Fruit fly (Drosophila melanogaster) whole organism, embryonic: Measurements from ENCODE around the gene Tpr2.

Source experiments
- ATbp ChIP-seq: fragments of 200-800 bp; sonication (Bioruptor generic); optimal IDR thresholded peaks from 2 replicates; lab custom pipeline; 2017; ENCODE audit warnings: missing biosample characterization, mild to moderate bottlenecking, missing genetic modification characterization, missing genetic modification reagents
- Abd-B ChIP-seq: fragments of 200-800 bp; sonication (Bioruptor generic); optimal IDR thresholded peaks from 2 replicates; lab custom pipeline; 2018; ENCODE audit warnings: missing biosample characterization, mild to moderate bottlenecking, missing genetic modification characterization, moderate library complexity
- Ada2b ChIP-seq: fragments of 200-800 bp; sonication (Bioruptor generic); IDR thresholded peaks from 2 replicates; pipeline ENCODE4 v1.3.6; 2022; ENCODE audit warnings: missing biosample characterization, missing genetic modification characterization
- Awh ChIP-seq: fragments of 200-800 bp; sonication (Bioruptor generic); IDR thresholded peaks from 2 replicates; pipeline ENCODE4, ENCODE4 v1.3.6; 2022; ENCODE audit warnings: missing biosample characterization, missing genetic modification characterization
- B-H1 ChIP-seq: fragments of 200-800 bp; sonication (Bioruptor generic); IDR thresholded peaks from 3 replicates; pipeline ENCODE4 v1.3.6; 2022; ENCODE audit warnings: missing biosample characterization, missing genetic modification characterization
- CG10147 ChIP-seq: fragments of 200-800 bp; sonication (Bioruptor generic); optimal IDR thresholded peaks from 2 replicates; lab custom pipeline; 2019; ENCODE audit warnings: missing biosample characterization, mild to moderate bottlenecking, missing genetic modification characterization, moderate library complexity
- CG10654 ChIP-seq: fragments of 200-800 bp; sonication (Bioruptor generic); optimal IDR thresholded peaks from 2 replicates; lab custom pipeline; 2016; ENCODE audit warnings: missing biosample characterization, missing genetic modification characterization
- CG11560 ChIP-seq: fragments of 200-800 bp; sonication (Bioruptor generic); IDR thresholded peaks from 3 replicates; pipeline ENCODE4 v1.3.6; 2022; ENCODE audit warnings: missing biosample characterization, missing genetic modification characterization
- CG12104 ChIP-seq: fragments of 200-800 bp; sonication (Bioruptor generic); optimal IDR thresholded peaks from 3 replicates; lab custom pipeline; 2016; ENCODE audit warnings: missing biosample characterization, missing genetic modification characterization
- CG12744 ChIP-seq: fragments of 200-800 bp; sonication (Bioruptor generic); optimal IDR thresholded peaks from 2 replicates; lab custom pipeline; 2016; ENCODE audit warnings: missing biosample characterization, missing genetic modification characterization
- CG13624 ChIP-seq: fragments of 200-800 bp; sonication (Bioruptor generic); optimal IDR thresholded peaks from 2 replicates; lab custom pipeline; 2016; ENCODE audit warnings: missing biosample characterization, missing genetic modification characterization
- CG14050 ChIP-seq: fragments of 200-800 bp; sonication (Bioruptor generic); IDR thresholded peaks from 3 replicates; pipeline ENCODE4 v1.3.6; 2022; ENCODE audit warnings: missing biosample characterization, missing genetic modification characterization
- CG1529 ChIP-seq: fragments of 200-800 bp; sonication (Bioruptor generic); optimal IDR thresholded peaks from 3 replicates; lab custom pipeline; 2018; ENCODE audit warnings: missing biosample characterization, missing genetic modification characterization
- CG15696 ChIP-seq: fragments of 200-800 bp; sonication (Bioruptor generic); optimal IDR thresholded peaks from 2 replicates; lab custom pipeline; 2019; ENCODE audit warnings: missing biosample characterization, mild to moderate bottlenecking, missing genetic modification characterization, moderate library complexity
- CG1832 ChIP-seq: fragments of 200-800 bp; sonication (Bioruptor generic); optimal IDR thresholded peaks from 2 replicates; lab custom pipeline; 2017; ENCODE audit warnings: missing biosample characterization, mild to moderate bottlenecking, missing genetic modification characterization, inconsistent platforms
- CG3163 ChIP-seq: fragments of 200-800 bp; sonication (Bioruptor generic); optimal IDR thresholded peaks from 3 replicates; lab custom pipeline; 2016; ENCODE audit warnings: missing biosample characterization, missing genetic modification characterization
- CG34376 ChIP-seq: fragments of 200-800 bp; sonication (Bioruptor generic); optimal IDR thresholded peaks from 2 replicates; lab custom pipeline; 2018; ENCODE audit warnings: missing biosample characterization, mild to moderate bottlenecking, missing genetic modification characterization
- CG34422 ChIP-seq: fragments of 200-800 bp; sonication (Bioruptor generic); IDR thresholded peaks from 3 replicates; pipeline ENCODE4 v1.3.6; 2022; ENCODE audit warnings: missing biosample characterization, missing genetic modification characterization
- CG6654 ChIP-seq: fragments of 200-800 bp; sonication (Bioruptor generic); optimal IDR thresholded peaks from 2 replicates; lab custom pipeline; 2017; ENCODE audit warnings: missing biosample characterization, mild to moderate bottlenecking, missing genetic modification characterization
- CG7745 ChIP-seq: fragments of 200-800 bp; sonication (Bioruptor generic); optimal IDR thresholded peaks from 2 replicates; lab custom pipeline; 2018; ENCODE audit warnings: missing biosample characterization, mild to moderate bottlenecking, missing genetic modification characterization, moderate library complexity
- CG7839 ChIP-seq: fragments of 200-800 bp; sonication (Bioruptor generic); optimal IDR thresholded peaks from 3 replicates; lab custom pipeline; 2018; ENCODE audit warnings: missing biosample characterization, mild to moderate bottlenecking, missing genetic modification characterization, moderate library complexity
- CG8089 ChIP-seq: fragments of 200-800 bp; sonication (Bioruptor generic); optimal IDR thresholded peaks from 3 replicates; lab custom pipeline; 2016; ENCODE audit warnings: missing biosample characterization, missing genetic modification characterization
- CG8281 ChIP-seq: fragments of 200-800 bp; sonication (Bioruptor generic); optimal IDR thresholded peaks from 2 replicates; lab custom pipeline; 2018; ENCODE audit warnings: missing biosample characterization, mild to moderate bottlenecking, missing genetic modification characterization, moderate library complexity
- D ChIP-seq, 2 experiments: fragments of 200-800 bp in 1 of 2; fragments of >200 bp in 1 of 2; sonication (Bioruptor generic) in 1 of 2; optimal IDR thresholded peaks; 2 replicates in 1 of 2; 3 replicates in 1 of 2; lab custom pipeline; 2017; ENCODE audit warnings: mild to moderate bottlenecking in 1 of 2, missing biosample characterization in 1 of 2, missing genetic modification characterization in 1 of 2, missing genetic modification reagents in 1 of 2
- H15 ChIP-seq: fragments of 200-800 bp; sonication (Bioruptor generic); IDR thresholded peaks from 3 replicates; pipeline ENCODE4 v1.3.6; 2022; ENCODE audit warnings: missing biosample characterization, missing genetic modification characterization
- H2.0 ChIP-seq: fragments of 200-800 bp; sonication (Bioruptor generic); IDR thresholded peaks from 2 replicates; pipeline ENCODE4 v1.3.6; 2022; ENCODE audit warnings: missing biosample characterization, missing genetic modification characterization
- Hey ChIP-seq: fragments of 200-800 bp; sonication (Bioruptor generic); optimal IDR thresholded peaks from 3 replicates; lab custom pipeline; 2018; ENCODE audit warnings: missing biosample characterization, mild to moderate bottlenecking, missing genetic modification characterization
- MBD-R2 ChIP-seq: fragments of 200-800 bp; sonication (Bioruptor generic); IDR thresholded peaks from 2 replicates; pipeline ENCODE4 v1.3.6; 2022; ENCODE audit warnings: missing biosample characterization, missing genetic modification characterization
- MESR4 ChIP-seq: fragments of 200-800 bp; sonication (Bioruptor generic); optimal IDR thresholded peaks from 2 replicates; lab custom pipeline; 2018; ENCODE audit warnings: missing biosample characterization, mild to moderate bottlenecking, missing genetic modification characterization, moderate library complexity
- MTF-1 ChIP-seq: fragments of 200-800 bp; sonication (Bioruptor generic); optimal IDR thresholded peaks from 2 replicates; lab custom pipeline; 2018; ENCODE audit warnings: missing biosample characterization, mild to moderate bottlenecking, missing genetic modification characterization, borderline replicate concordance
- Mes4 ChIP-seq: fragments of 200-800 bp; sonication (Bioruptor generic); optimal IDR thresholded peaks from 2 replicates; lab custom pipeline; 2016; ENCODE audit warnings: missing biosample characterization, missing genetic modification characterization
- NC2β ChIP-seq: fragments of 200-800 bp; sonication (Bioruptor generic); optimal IDR thresholded peaks from 2 replicates; lab custom pipeline; 2016; ENCODE audit warnings: missing biosample characterization, missing genetic modification characterization
- Poxn ChIP-seq: fragments of 200-800 bp; sonication (Bioruptor generic); IDR thresholded peaks from 2 replicates; pipeline ENCODE4 v1.3.6; 2022; ENCODE audit warnings: missing biosample characterization, missing genetic modification characterization
- Spps ChIP-seq: fragments of 200-800 bp; sonication (Bioruptor generic); optimal IDR thresholded peaks from 2 replicates; lab custom pipeline; 2018; ENCODE audit warnings: missing biosample characterization, mild to moderate bottlenecking, missing genetic modification characterization
- TFAM ChIP-seq: fragments of 200-800 bp; sonication (Bioruptor generic); optimal IDR thresholded peaks from 2 replicates; lab custom pipeline; 2017; ENCODE audit warnings: missing biosample characterization, missing genetic modification characterization, inconsistent platforms
- Trl ChIP-seq, 3 experiments: fragments of >200 bp in 2 of 3; fragments of 200-800 bp in 1 of 3; sonication (Bioruptor generic) in 1 of 3; optimal IDR thresholded peaks; 2 replicates in 1 of 3; 3 replicates in 2 of 3; lab custom pipeline; 2016 to 2017; ENCODE audit warnings: missing biosample characterization in 1 of 3, missing genetic modification characterization in 1 of 3
- Usf ChIP-seq: fragments of 200-800 bp; sonication (Bioruptor generic); optimal IDR thresholded peaks from 2 replicates; lab custom pipeline; 2017; ENCODE audit warnings: missing genotype, missing biosample characterization, missing genetic modification characterization
- Xrp1 ChIP-seq: fragments of 200-800 bp; sonication (Bioruptor generic); IDR thresholded peaks from 2 replicates; pipeline ENCODE4 v1.3.6; 2022; ENCODE audit warnings: missing biosample characterization, missing genetic modification characterization
- ato ChIP-seq: fragments of 200-800 bp; sonication (Bioruptor generic); IDR thresholded peaks from 2 replicates; pipeline ENCODE4 v1.3.6; 2022; ENCODE audit warnings: missing biosample characterization, missing genetic modification characterization; ENCODE audit not compliant: partially characterized antibody
- bbx ChIP-seq: fragments of 200-800 bp; sonication (Bioruptor generic); IDR thresholded peaks from 2 replicates; pipeline ENCODE4 v1.3.6; 2022; ENCODE audit warnings: missing biosample characterization, missing genetic modification characterization; ENCODE audit not compliant: partially characterized antibody
- bowl ChIP-seq: fragments of 200-800 bp; sonication (Bioruptor generic); IDR thresholded peaks from 2 replicates; pipeline ENCODE4 v1.3.6; 2022; ENCODE audit warnings: missing biosample characterization, missing genetic modification characterization
- ems ChIP-seq: fragments of 200-800 bp; sonication (Bioruptor generic); optimal IDR thresholded peaks from 3 replicates; lab custom pipeline; 2016; ENCODE audit warnings: missing biosample characterization, missing genetic modification characterization
- eve ChIP-seq, 2 experiments: fragments of >200 bp; optimal IDR thresholded peaks; 2 replicates each; lab custom pipeline; 2017; ENCODE audit warnings: missing biosample characterization in 2 of 2, missing genetic modification characterization in 2 of 2
- hb ChIP-seq: fragments of 200-800 bp; sonication (Bioruptor generic); IDR thresholded peaks from 3 replicates; pipeline ENCODE4 v1.3.6; 2022; ENCODE audit warnings: missing biosample characterization, missing genetic modification characterization; ENCODE audit not compliant: partially characterized antibody
- otp ChIP-seq: fragments of 200-800 bp; sonication (Bioruptor generic); IDR thresholded peaks from 3 replicates; pipeline ENCODE4, ENCODE4 v1.3.6; 2022; ENCODE audit warnings: missing biosample characterization, missing genetic modification characterization
- phol ChIP-seq: fragments of 200-800 bp; sonication (Bioruptor generic); optimal IDR thresholded peaks from 3 replicates; lab custom pipeline; 2018; ENCODE audit warnings: missing biosample characterization, mild to moderate bottlenecking, missing genetic modification characterization, moderate library complexity
- sd ChIP-seq: fragments of 200-800 bp; sonication (Bioruptor generic); optimal IDR thresholded peaks from 3 replicates; lab custom pipeline; 2018; ENCODE audit warnings: missing biosample characterization, mild to moderate bottlenecking, missing genetic modification characterization, moderate library complexity
- slou ChIP-seq: fragments of 200-800 bp; sonication (Bioruptor generic); optimal IDR thresholded peaks from 3 replicates; lab custom pipeline; 2016; ENCODE audit warnings: missing biosample characterization, missing genetic modification characterization
- sr ChIP-seq: fragments of 200-800 bp; sonication (Bioruptor generic); IDR thresholded peaks from 3 replicates; pipeline ENCODE4 v1.3.6; 2022; ENCODE audit warnings: missing biosample characterization, missing genetic modification characterization
- vvl ChIP-seq: fragments of 200-800 bp; sonication (Bioruptor generic); IDR thresholded peaks from 2 replicates; pipeline ENCODE4 v1.3.6; 2022; ENCODE audit warnings: missing biosample characterization, missing genetic modification characterization

The Tpr2 gene

dm6 chr2L:16500469-16500868 lies 9.1 kb downstream of the Tpr2 start (continued):
- TF ChIP-seq CG34376 (peak; percentile 72), CG8089 (GFP tag; lab: Kevin White, UChicago) (peak; percentile 58), CG10147 (GFP tag; lab: Kevin White, UChicago) (peak; percentile 65), H2.0 (GFP tag; lab: Robert Waterston, UW) (peak; percentile 89), ATbp (GFP tag; lab: Kevin White, UChicago) (peak; percentile 93), ato (GFP tag; lab: Robert Waterston, UW) (no peak), CG13624 (peak; percentile 68), Usf (GFP tag; lab: Kevin White, UChicago) (peak; percentile 47), vvl (GFP tag; lab: Robert Waterston, UW) (peak; percentile 97), CG7839 (peak; percentile 92), CG8281 (tag; lab: Kevin White, UChicago) (peak; percentile 55), CG1529 (GFP tag; lab: Kevin White, UChicago) (peak; percentile 89), MTF-1 (GFP tag; lab: Kevin White, UChicago) (peak; percentile 72), Xrp1 (GFP tag; lab: Robert Waterston, UW) (peak; percentile 97), CG10654 (GFP tag; lab: Kevin White, UChicago) (peak; percentile 82), NC2β (peak; percentile 80), CG1832 (GFP tag; lab: Kevin White, UChicago) (no peak), Poxn (GFP tag; lab: Robert Waterston, UW) (no peak), hb (GFP tag; lab: Robert Waterston, UW) (no peak), sd (tag; lab: Kevin White, UChicago) (no peak), Mes4 (GFP tag; lab: Kevin White, UChicago) (peak; percentile 72), sr (GFP tag; lab: Robert Waterston, UW) (peak; percentile 68; the same call in 2 of the 3 replicates), bbx (GFP tag; lab: Robert Waterston, UW) (no peak), otp (GFP tag; lab: Robert Waterston, UW) (peak; percentile 94), CG7745 (tag; lab: Kevin White, UChicago) (no peak), phol (tag; lab: Kevin White, UChicago) (peak; percentile 84), CG3163 (GFP tag; lab: Kevin White, UChicago) (peak; percentile 32), Spps (peak; percentile 77), CG6654 (GFP tag; lab: Kevin White, UChicago) (peak; percentile 56), CG15696 (peak; percentile 88), CG12104 (peak; percentile 49), CG11560 (tag; lab: Robert Waterston, UW) (peak; percentile 80), B-H1 (GFP tag; lab: Robert Waterston, UW) (peak; percentile 86), CG14050 (GFP tag; lab: Robert Waterston, UW) (peak; percentile 87), H15 (GFP tag; lab: Robert Waterston, UW) (peak; percentile 91), bowl (GFP tag; lab: Robert Waterston, UW) (peak; percentile 69; the same call in 1 of the 2 replicates), ems (GFP tag; lab: Kevin White, UChicago) (peak; percentile 73), Abd-B (GFP tag; lab: Kevin White, UChicago) (peak; percentile 81), Ada2b (GFP tag; lab: Robert Waterston, UW) (peak; percentile 92), TFAM (GFP tag; lab: Kevin White, UChicago) (no peak), Awh (peak; percentile 92), slou (GFP tag; lab: Kevin White, UChicago) (peak; percentile 64), MESR4 (GFP tag; lab: Kevin White, UChicago) (peak; percentile 46), Hey (tag; lab: Kevin White, UChicago) (peak; percentile 35), Trl (optimal IDR thresholded peaks at IDR 0.05; lab: Kevin White, UChicago) (no peak), Trl (GFP tag; optimal IDR thresholded peaks at IDR 0.05; lab: Kevin White, UChicago) (peak; percentile 93), CG12744 (peak; percentile 41), D (optimal IDR thresholded peaks at IDR 0.05; lab: Kevin White, UChicago) (no peak), D (GFP tag; optimal IDR thresholded peaks at IDR 0.05; lab: Kevin White, UChicago) (peak; percentile 84), MBD-R2 (GFP tag; lab: Robert Waterston, UW) (peak; percentile 77), eve (GFP tag; optimal IDR thresholded peaks at IDR 0.05; lab: Kevin White, UChicago) (peak; percentile 76 to 95), CG34422 (GFP tag; lab: Robert Waterston, UW) (peak; percentile 92)
